Fruit fly (Drosophila melanogaster) whole organism, embryonic: ENCODE data around the gene Cat.

Source experiments
- Asciz ChIP-seq: fragments of 200-800 bp; sonication (Bioruptor generic); optimal IDR thresholded peaks from 2 replicates; lab custom pipeline; 2017; ENCODE audit warnings: missing biosample characterization, mild to moderate bottlenecking, missing genetic modification characterization, missing genetic modification reagents
- CG10147 ChIP-seq: fragments of 200-800 bp; sonication (Bioruptor generic); optimal IDR thresholded peaks from 2 replicates; lab custom pipeline; 2019; ENCODE audit warnings: missing biosample characterization, mild to moderate bottlenecking, missing genetic modification characterization, moderate library complexity
- CG1024 ChIP-seq: fragments of 200-800 bp; sonication (Bioruptor generic); IDR thresholded peaks from 2 replicates; pipeline ENCODE4 v1.3.6; 2022; ENCODE audit warnings: missing biosample characterization, missing genetic modification characterization
- CG12219 ChIP-seq: fragments of 200-800 bp; sonication (Bioruptor generic); optimal IDR thresholded peaks from 3 replicates; lab custom pipeline; 2018; ENCODE audit warnings: missing biosample characterization, mild to moderate bottlenecking, missing genetic modification characterization
- CG13123 ChIP-seq: fragments of 200-800 bp; sonication (Bioruptor generic); optimal IDR thresholded peaks from 2 replicates; lab custom pipeline; 2016; ENCODE audit warnings: missing biosample characterization, missing genetic modification characterization
- CG13424 ChIP-seq: fragments of 200-800 bp; sonication (Bioruptor generic); optimal IDR thresholded peaks from 2 replicates; lab custom pipeline; 2019; ENCODE audit warnings: missing biosample characterization, mild to moderate bottlenecking, missing genetic modification characterization, moderate library complexity
- CG14667 ChIP-seq: fragments of 200-800 bp; sonication (Bioruptor generic); IDR thresholded peaks from 2 replicates; pipeline ENCODE4 v1.3.6; 2022; ENCODE audit warnings: missing biosample characterization, missing genetic modification characterization
- CG16863 ChIP-seq: fragments of 200-800 bp; sonication (Bioruptor generic); optimal IDR thresholded peaks from 3 replicates; lab custom pipeline; 2016; ENCODE audit warnings: missing biosample characterization, missing genetic modification characterization
- CG2199 ChIP-seq: fragments of 200-800 bp; sonication (Bioruptor generic); IDR thresholded peaks from 3 replicates; pipeline ENCODE4 v1.3.6; 2022; ENCODE audit warnings: missing biosample characterization, missing genetic modification characterization
- CG2712 ChIP-seq: fragments of 200-800 bp; optimal IDR thresholded peaks from 3 replicates; lab custom pipeline; 2019; ENCODE audit warnings: missing biosample characterization, mild to moderate bottlenecking, missing genetic modification characterization, moderate library complexity
- CG4617 ChIP-seq: fragments of 200-800 bp; sonication (Bioruptor generic); optimal IDR thresholded peaks from 3 replicates; lab custom pipeline; 2016; ENCODE audit warnings: missing biosample characterization, missing genetic modification characterization, borderline replicate concordance
- CG4707 ChIP-seq: fragments of 200-800 bp; sonication (Bioruptor generic); optimal IDR thresholded peaks from 2 replicates; lab custom pipeline; 2018; ENCODE audit warnings: missing biosample characterization, mild to moderate bottlenecking, missing genetic modification characterization, moderate library complexity
- D ChIP-seq, 2 experiments: fragments of 200-800 bp in 1 of 2; fragments of >200 bp in 1 of 2; sonication (Bioruptor generic) in 1 of 2; optimal IDR thresholded peaks; 2 replicates in 1 of 2; 3 replicates in 1 of 2; lab custom pipeline; 2017; ENCODE audit warnings: mild to moderate bottlenecking in 1 of 2, missing biosample characterization in 1 of 2, missing genetic modification characterization in 1 of 2, missing genetic modification reagents in 1 of 2
- Dp ChIP-seq: fragments of 200-800 bp; sonication (Bioruptor generic); optimal IDR thresholded peaks from 2 replicates; lab custom pipeline; 2018; ENCODE audit warnings: missing biosample characterization, mild to moderate bottlenecking, missing genetic modification characterization, moderate library complexity
- Fer2 ChIP-seq: fragments of 200-800 bp; sonication (Bioruptor generic); optimal IDR thresholded peaks from 2 replicates; lab custom pipeline; 2018; ENCODE audit warnings: missing biosample characterization, mild to moderate bottlenecking, missing genetic modification characterization, moderate library complexity
- HHEX ChIP-seq: fragments of 200-800 bp; sonication (Bioruptor generic); optimal IDR thresholded peaks from 3 replicates; lab custom pipeline; 2017; ENCODE audit warnings: missing biosample characterization, mild to moderate bottlenecking, missing genetic modification characterization, missing genetic modification reagents
- Hmr ChIP-seq: fragments of 200-800 bp; sonication (Bioruptor generic); optimal IDR thresholded peaks from 3 replicates; lab custom pipeline; 2017; ENCODE audit warnings: mild to moderate bottlenecking, missing biosample characterization, missing genetic modification reagents, missing genetic modification characterization
- Mad ChIP-seq: fragments of 200-800 bp; sonication (Bioruptor generic); optimal IDR thresholded peaks from 2 replicates; lab custom pipeline; 2016; ENCODE audit warnings: missing biosample characterization, missing genetic modification characterization
- Meics ChIP-seq: fragments of 200-800 bp; sonication (Bioruptor generic); optimal IDR thresholded peaks from 2 replicates; lab custom pipeline; 2017; ENCODE audit warnings: missing biosample characterization, mild to moderate bottlenecking, missing genetic modification characterization
- NC2α ChIP-seq: fragments of 200-800 bp; sonication (Bioruptor generic); optimal IDR thresholded peaks from 2 replicates; lab custom pipeline; 2016; ENCODE audit warnings: missing biosample characterization, missing genetic modification characterization
- Nf-YC ChIP-seq: fragments of 200-800 bp; optimal IDR thresholded peaks from 3 replicates; lab custom pipeline; 2019; ENCODE audit warnings: missing biosample characterization, mild to moderate bottlenecking, missing genetic modification characterization, moderate library complexity
- PHDP ChIP-seq: fragments of 200-800 bp; sonication (Bioruptor generic); optimal IDR thresholded peaks from 3 replicates; lab custom pipeline; 2018; ENCODE audit warnings: missing biosample characterization, mild to moderate bottlenecking, missing genetic modification characterization, moderate library complexity
- Scr ChIP-seq: fragments of 200-800 bp; sonication (Bioruptor generic); IDR thresholded peaks from 2 replicates; pipeline ENCODE4 v1.3.6; 2022; ENCODE audit warnings: missing biosample characterization, missing genetic modification characterization; ENCODE audit not compliant: partially characterized antibody
- YL-1 ChIP-seq: fragments of 200-800 bp; sonication (Bioruptor generic); optimal IDR thresholded peaks from 3 replicates; lab custom pipeline; 2017; ENCODE audit warnings: missing biosample characterization, mild to moderate bottlenecking, missing genetic modification characterization
- bowl ChIP-seq: fragments of 200-800 bp; sonication (Bioruptor generic); IDR thresholded peaks from 2 replicates; pipeline ENCODE4 v1.3.6; 2022; ENCODE audit warnings: missing biosample characterization, missing genetic modification characterization
- bsh ChIP-seq, 2 experiments: fragments of 200-800 bp; sonication (Bioruptor generic); optimal IDR thresholded peaks; 2 replicates each; lab custom pipeline; 2017 to 2018; ENCODE audit warnings: mild to moderate bottlenecking in 2 of 2, missing biosample characterization in 2 of 2, missing genetic modification characterization in 2 of 2, moderate library complexity in 1 of 2
- cg ChIP-seq: fragments of 200-800 bp; sonication (Bioruptor generic); optimal IDR thresholded peaks from 3 replicates; lab custom pipeline; 2019; ENCODE audit warnings: missing biosample characterization, mild to moderate bottlenecking, missing genetic modification characterization, moderate library complexity
- chinmo ChIP-seq: fragments of 200-800 bp; sonication (Bioruptor generic); IDR thresholded peaks from 4 replicates; pipeline ENCODE4 v1.3.6; 2022; ENCODE audit warnings: missing biosample characterization, missing genetic modification characterization; ENCODE audit not compliant: partially characterized antibody
- chn ChIP-seq: fragments of 200-800 bp; sonication (Bioruptor generic); optimal IDR thresholded peaks from 2 replicates; lab custom pipeline; 2016; ENCODE audit warnings: missing biosample characterization, missing genetic modification characterization
- crol ChIP-seq: fragments of 200-800 bp; sonication (Bioruptor generic); IDR thresholded peaks from 2 replicates; pipeline ENCODE4 v1.3.6; 2022; ENCODE audit warnings: missing biosample characterization, missing genetic modification characterization
- dan ChIP-seq: fragments of 200-800 bp; sonication (Bioruptor generic); IDR thresholded peaks from 2 replicates; pipeline ENCODE4 v1.3.6; 2022; ENCODE audit warnings: missing biosample characterization, missing genetic modification characterization
- dmrt11E ChIP-seq: fragments of 200-800 bp; sonication (Bioruptor generic); optimal IDR thresholded peaks from 3 replicates; lab custom pipeline; 2018; ENCODE audit warnings: missing biosample characterization, mild to moderate bottlenecking, missing genetic modification characterization, moderate library complexity
- fd64A ChIP-seq: fragments of 200-800 bp; sonication (Bioruptor generic); optimal IDR thresholded peaks from 3 replicates; lab custom pipeline; 2018; ENCODE audit warnings: missing biosample characterization, mild to moderate bottlenecking, missing genetic modification characterization
- fd96Cb ChIP-seq: fragments of 200-800 bp; sonication (Bioruptor generic); optimal IDR thresholded peaks from 2 replicates; lab custom pipeline; 2018; ENCODE audit warnings: missing biosample characterization, mild to moderate bottlenecking, missing genetic modification characterization, moderate library complexity
- fu2 ChIP-seq: fragments of 200-800 bp; sonication (Bioruptor generic); optimal IDR thresholded peaks from 2 replicates; lab custom pipeline; 2016; ENCODE audit warnings: missing biosample characterization, missing genetic modification characterization
- grau ChIP-seq: fragments of 200-800 bp; optimal IDR thresholded peaks from 3 replicates; lab custom pipeline; 2019; ENCODE audit warnings: missing biosample characterization, mild to moderate bottlenecking, missing genetic modification characterization, moderate library complexity
- kni ChIP-seq: fragments of 200-800 bp; sonication (Bioruptor generic); optimal IDR thresholded peaks from 3 replicates; lab custom pipeline; 2017; ENCODE audit warnings: mild to moderate bottlenecking, missing biosample characterization, missing genetic modification reagents, missing genetic modification characterization
- maf-S ChIP-seq: fragments of 200-800 bp; sonication (Bioruptor generic); optimal IDR thresholded peaks from 2 replicates; lab custom pipeline; 2016; ENCODE audit warnings: missing biosample characterization, missing genetic modification characterization
- p53 ChIP-seq: fragments of 200-800 bp; sonication (Bioruptor generic); optimal IDR thresholded peaks from 2 replicates; lab custom pipeline; 2016; ENCODE audit warnings: missing biosample characterization, missing genetic modification characterization
- pb ChIP-seq: fragments of 200-800 bp; sonication (Bioruptor generic); optimal IDR thresholded peaks from 3 replicates; lab custom pipeline; 2016; ENCODE audit warnings: missing biosample characterization, missing genetic modification characterization
- pfk ChIP-seq: fragments of 200-800 bp; sonication (Bioruptor generic); optimal IDR thresholded peaks from 2 replicates; lab custom pipeline; 2018; ENCODE audit warnings: missing biosample characterization, mild to moderate bottlenecking, missing genetic modification characterization, moderate library complexity
- pros ChIP-seq: fragments of 200-800 bp; sonication (Bioruptor generic); optimal IDR thresholded peaks from 3 replicates; lab custom pipeline; 2019; ENCODE audit warnings: missing biosample characterization, mild to moderate bottlenecking, missing genetic modification characterization, moderate library complexity
- sc ChIP-seq, 3 experiments: fragments of >200 bp in 2 of 3; fragments of 200-800 bp in 1 of 3; sonication (Bioruptor generic) in 1 of 3; optimal IDR thresholded peaks; 2 replicates in 2 of 3; 3 replicates in 1 of 3; lab custom pipeline; 2017; ENCODE audit warnings: mild to moderate bottlenecking in 1 of 3, missing biosample characterization in 1 of 3, missing genetic modification characterization in 1 of 3, missing genetic modification reagents in 1 of 3
- seq ChIP-seq: fragments of 200-800 bp; sonication (Bioruptor generic); IDR thresholded peaks from 2 replicates; pipeline ENCODE4 v1.3.6; 2022; ENCODE audit warnings: missing biosample characterization, missing genetic modification characterization
- slp2 ChIP-seq: fragments of 200-800 bp; sonication (Bioruptor generic); optimal IDR thresholded peaks from 2 replicates; lab custom pipeline; 2016; ENCODE audit warnings: missing biosample characterization, missing genetic modification characterization
- sqz ChIP-seq: fragments of 200-800 bp; sonication (Bioruptor generic); optimal IDR thresholded peaks from 3 replicates; lab custom pipeline; 2018; ENCODE audit warnings: missing biosample characterization, mild to moderate bottlenecking, missing genetic modification characterization
- stwl ChIP-seq: fragments of 200-800 bp; sonication (Bioruptor generic); optimal IDR thresholded peaks from 3 replicates; lab custom pipeline; 2018; ENCODE audit warnings: missing biosample characterization, mild to moderate bottlenecking, missing genetic modification characterization, moderate library complexity
- ttk ChIP-seq: fragments of 200-800 bp; sonication (Bioruptor generic); IDR thresholded peaks from 2 replicates; pipeline ENCODE4 v2.1.2; 2022; ENCODE audit warnings: missing biosample characterization, missing genetic modification characterization
- zen ChIP-seq: fragments of 200-800 bp; sonication (Bioruptor generic); optimal IDR thresholded peaks from 3 replicates; lab custom pipeline; 2018; ENCODE audit warnings: missing biosample characterization, mild to moderate bottlenecking, missing genetic modification characterization, moderate library complexity

Gene Cat

dm6 chr3L:18848436-18848835 is 26.0 kb downstream of the Cat start (continued):
- TF ChIP-seq Nf-YC (tag; lab: Kevin White, UChicago) (peak; percentile 52), Meics (GFP tag; lab: Kevin White, UChicago) (peak; percentile 77), maf-S (GFP tag; lab: Kevin White, UChicago) (peak; percentile 58), CG13424 (tag; lab: Kevin White, UChicago) (peak; percentile 79), bsh (GFP tag; optimal IDR thresholded peaks at IDR 0.05; lab: Kevin White, UChicago) (no peak), Scr (GFP tag; lab: Robert Waterston, UW) (no peak), Asciz (peak; percentile 38), chn (GFP tag; lab: Kevin White, UChicago) (peak; percentile 76), slp2 (peak; percentile 63), dmrt11E (tag; lab: Kevin White, UChicago) (peak; percentile 49), PHDP (tag; lab: Kevin White, UChicago) (peak; percentile 78), pb (peak; percentile 74), HHEX (GFP tag; lab: Kevin White, UChicago) (peak; percentile 75), stwl (tag; lab: Kevin White, UChicago) (peak; percentile 66), fu2 (GFP tag; lab: Kevin White, UChicago) (peak; percentile 46), CG16863 (GFP tag; lab: Kevin White, UChicago) (peak; percentile 74), CG12219 (GFP tag; lab: Kevin White, UChicago) (peak; percentile 44), ttk (GFP tag; lab: Robert Waterston, UW) (no peak; the same call in 1 of the 2 replicates), CG13123 (no peak), fd96Cb (peak; percentile 14), CG4617 (peak; percentile 32), CG10147 (GFP tag; lab: Kevin White, UChicago) (peak; percentile 48), CG2712 (tag; lab: Kevin White, UChicago) (peak; percentile 74), grau (tag; lab: Kevin White, UChicago) (no peak), YL-1 (GFP tag; lab: Kevin White, UChicago) (no peak), pfk (GFP tag; lab: Kevin White, UChicago) (no peak), NC2α (GFP tag; lab: Kevin White, UChicago) (peak; percentile 59), CG14667 (GFP tag; lab: Robert Waterston, UW) (no peak)

- no peak for TF ChIP-seq CG4707 (GFP tag; lab: Kevin White, UChicago)
- peak; percentile 80 for TF ChIP-seq crol
- peak; percentile 83 for TF ChIP-seq pros (GFP tag; lab: Kevin White, UChicago)
- no peak for TF ChIP-seq bsh (GFP tag; optimal IDR thresholded peaks at IDR 0.05; lab: Kevin White, UChicago)
- no peak for TF ChIP-seq D (optimal IDR thresholded peaks at IDR 0.05; lab: Kevin White, UChicago)
- TF ChIP-seq D (GFP tag; optimal IDR thresholded peaks at IDR 0.05; lab: Kevin White, UChicago), result peak; percentile 32
- peak; percentile 51 for TF ChIP-seq cg (GFP tag; lab: Kevin White, UChicago)
- TF ChIP-seq Mad (GFP tag; lab: Kevin White, UChicago), result no peak
- no peak for TF ChIP-seq sc (optimal IDR thresholded peaks at IDR 0.05; lab: Kevin White, UChicago)
- no peak for TF ChIP-seq sc (GFP tag; optimal IDR thresholded peaks at IDR 0.05; lab: Kevin White, UChicago)
- no peak for TF ChIP-seq zen (tag; lab: Kevin White, UChicago)
- no peak for TF ChIP-seq Dp (GFP tag; lab: Kevin White, UChicago)
- no peak for TF ChIP-seq Fer2 (tag; lab: Kevin White, UChicago)
- TF ChIP-seq fd64A (GFP tag; lab: Kevin White, UChicago), result no peak
- no peak for TF ChIP-seq p53
- no peak for TF ChIP-seq CG1024 (GFP tag; lab: Robert Waterston, UW)
- TF ChIP-seq bowl (GFP tag; lab: Robert Waterston, UW), result no peak
- TF ChIP-seq kni, result peak; percentile 7
- no peak for TF ChIP-seq chinmo
- TF ChIP-seq CG2199 (GFP tag; lab: Robert Waterston, UW), result 0 out of 3 replicates have a peak, but pooled peaks have one; percentile 74
- TF ChIP-seq seq (GFP tag; lab: Robert Waterston, UW), result peak; percentile 52; the same call in 1 of the 2 replicates
- TF ChIP-seq dan (GFP tag; lab: Robert Waterston, UW), result no peak
- TF ChIP-seq Hmr (GFP tag; lab: Kevin White, UChicago), result no peak
- TF ChIP-seq sqz (GFP tag; lab: Kevin White, UChicago), result peak; percentile 25
Measured at dm6 chr3L:18852223-18852622, 29.8 kb downstream of the Cat start.
